Fruit fly (Drosophila melanogaster) whole organism, prepupa: ENCODE results near the gene Klp64D.

Experiments used
- Blimp-1 ChIP-seq: fragments of 200-800 bp; sonication (Bioruptor generic); optimal IDR thresholded peaks from 3 replicates; lab custom pipeline; 2017; ENCODE audit warnings: missing biosample characterization, missing genetic modification characterization, mild to moderate bottlenecking, moderate library complexity, missing genetic modification reagents
- CG10631 ChIP-seq: fragments of 200-800 bp; sonication (Bioruptor generic); optimal IDR thresholded peaks from 2 replicates; lab custom pipeline; 2016; ENCODE audit warnings: missing biosample characterization, missing genetic modification characterization
- CG10669 ChIP-seq: fragments of 200-800 bp; sonication (Bioruptor generic); optimal IDR thresholded peaks from 3 replicates; lab custom pipeline; 2018; ENCODE audit warnings: missing biosample characterization, mild to moderate bottlenecking, missing genetic modification characterization, moderate library complexity
- CG11294 ChIP-seq: fragments of 200-800 bp; sonication (Bioruptor generic); IDR thresholded peaks from 2 replicates; pipeline ENCODE4 v1.3.6; 2022; ENCODE audit warnings: missing biosample characterization, missing genetic modification characterization
- CG11762 ChIP-seq: fragments of 200-800 bp; sonication (Bioruptor generic); optimal IDR thresholded peaks from 3 replicates; lab custom pipeline; 2016; ENCODE audit warnings: missing biosample characterization, missing genetic modification characterization; ENCODE audit not compliant: insufficient read depth
- CG11902 ChIP-seq: fragments of 200-800 bp; sonication (Bioruptor generic); optimal IDR thresholded peaks from 3 replicates; lab custom pipeline; 2016; ENCODE audit warnings: missing biosample characterization, missing genetic modification characterization
- CG1621 ChIP-seq: fragments of 200-800 bp; sonication (Bioruptor generic); optimal IDR thresholded peaks from 3 replicates; lab custom pipeline; 2018; ENCODE audit warnings: missing biosample characterization, mild to moderate bottlenecking, missing genetic modification characterization
- CG16779 ChIP-seq: fragments of 200-800 bp; sonication (Bioruptor generic); optimal IDR thresholded peaks from 3 replicates; lab custom pipeline; 2017; ENCODE audit warnings: missing biosample characterization, mild to moderate bottlenecking, missing genetic modification characterization
- CG3032 ChIP-seq: fragments of 200-800 bp; optimal IDR thresholded peaks from 2 replicates; lab custom pipeline; 2019; ENCODE audit warnings: missing biosample characterization, mild to moderate bottlenecking, missing genetic modification characterization, moderate library complexity
- CG4318 ChIP-seq: fragments of 200-800 bp; sonication (Bioruptor generic); optimal IDR thresholded peaks from 3 replicates; lab custom pipeline; 2017; ENCODE audit warnings: missing biosample characterization, mild to moderate bottlenecking, missing genetic modification characterization
- CG6163 ChIP-seq: fragments of 200-800 bp; sonication (Bioruptor generic); IDR thresholded peaks from 3 replicates; pipeline ENCODE4 v1.3.6; 2022; ENCODE audit warnings: missing biosample characterization, missing genetic modification characterization
- CG6276 ChIP-seq: fragments of 200-800 bp; sonication (Bioruptor generic); optimal IDR thresholded peaks from 2 replicates; lab custom pipeline; 2017; ENCODE audit warnings: missing biosample characterization, mild to moderate bottlenecking, missing genetic modification characterization
- CG6792 ChIP-seq: fragments of 200-800 bp; sonication (Bioruptor generic); optimal IDR thresholded peaks from 3 replicates; lab custom pipeline; 2016; ENCODE audit warnings: missing biosample characterization, missing genetic modification characterization
- CG6808 ChIP-seq: fragments of 200-800 bp; sonication (Bioruptor generic); optimal IDR thresholded peaks from 3 replicates; lab custom pipeline; 2017; ENCODE audit warnings: missing biosample characterization, missing genetic modification characterization, mild to moderate bottlenecking, moderate library complexity, missing genetic modification reagents
- CG7368 ChIP-seq: fragments of 200-800 bp; sonication (Bioruptor generic); optimal IDR thresholded peaks from 3 replicates; lab custom pipeline; 2016; ENCODE audit warnings: missing biosample characterization, missing genetic modification characterization
- CG8119 ChIP-seq: fragments of 200-800 bp; sonication (Bioruptor generic); IDR thresholded peaks from 3 replicates; pipeline ENCODE4 v1.3.6; 2022; ENCODE audit warnings: missing biosample characterization, missing genetic modification characterization
- CG8319 ChIP-seq: fragments of 200-800 bp; sonication (Bioruptor generic); optimal IDR thresholded peaks from 3 replicates; lab custom pipeline; 2016; ENCODE audit warnings: missing biosample characterization, missing genetic modification characterization
- CG9139 ChIP-seq: fragments of 200-800 bp; sonication (Bioruptor generic); optimal IDR thresholded peaks from 3 replicates; lab custom pipeline; 2017; ENCODE audit warnings: missing biosample characterization, mild to moderate bottlenecking, missing genetic modification characterization
- Eip78C ChIP-seq: fragments of 200-800 bp; sonication (Bioruptor generic); peaks from one replicate; lab custom pipeline; 2016; ENCODE audit warnings: missing biosample characterization, missing genetic modification characterization
- Ets21C ChIP-seq: fragments of 200-800 bp; sonication (Bioruptor generic); optimal IDR thresholded peaks from 3 replicates; lab custom pipeline; 2016; ENCODE audit warnings: missing biosample characterization, missing genetic modification characterization
- Ets96B ChIP-seq: fragments of 200-800 bp; optimal IDR thresholded peaks from 2 replicates; lab custom pipeline; 2019; ENCODE audit warnings: missing biosample characterization, mild to moderate bottlenecking, missing genetic modification characterization, moderate library complexity
- Gug ChIP-seq: fragments of 200-800 bp; sonication (Bioruptor generic); IDR thresholded peaks from 2 replicates; pipeline ENCODE4 v1.3.6; 2022; ENCODE audit warnings: missing biosample characterization, missing genetic modification characterization
- Hr38 ChIP-seq: sonication (Bioruptor generic); optimal IDR thresholded peaks from 2 replicates; lab custom pipeline; 2016; ENCODE audit warnings: missing biosample characterization, missing genetic modification characterization
- Hr39 ChIP-seq: fragments of 200-800 bp; sonication (Bioruptor generic); optimal IDR thresholded peaks from 2 replicates; lab custom pipeline; 2016; ENCODE audit warnings: missing biosample characterization, missing genetic modification characterization
- Hr4 ChIP-seq: fragments of 200-800 bp; sonication (Bioruptor generic); optimal IDR thresholded peaks from 3 replicates; lab custom pipeline; 2016; ENCODE audit warnings: missing biosample characterization, missing genetic modification characterization
- Lpt ChIP-seq: fragments of 200-800 bp; sonication (Bioruptor generic); optimal IDR thresholded peaks from 3 replicates; lab custom pipeline; 2016; ENCODE audit warnings: missing biosample characterization, missing genetic modification characterization
- Met ChIP-seq: fragments of 200-800 bp; sonication (Bioruptor generic); optimal IDR thresholded peaks from 3 replicates; lab custom pipeline; 2016; ENCODE audit warnings: missing biosample characterization, missing genetic modification characterization
- OdsH ChIP-seq: fragments of 200-800 bp; sonication (Bioruptor generic); optimal IDR thresholded peaks from 3 replicates; lab custom pipeline; 2016; ENCODE audit warnings: missing biosample characterization, missing genetic modification characterization
- Smox ChIP-seq: fragments of 200-800 bp; sonication (Bioruptor generic); optimal IDR thresholded peaks from 3 replicates; lab custom pipeline; 2016; ENCODE audit warnings: missing biosample characterization, missing genetic modification characterization
- Sox102F ChIP-seq: fragments of 200-800 bp; sonication (Bioruptor generic); optimal IDR thresholded peaks from 2 replicates; lab custom pipeline; 2016; ENCODE audit warnings: missing biosample characterization, mild to moderate bottlenecking, missing genetic modification characterization
- Sox14 ChIP-seq: fragments of 200-800 bp; sonication (Bioruptor generic); optimal IDR thresholded peaks from 3 replicates; lab custom pipeline; 2016; ENCODE audit warnings: missing biosample characterization, missing genetic modification characterization
- Sox15 ChIP-seq: fragments of 200-800 bp; sonication (Bioruptor generic); optimal IDR thresholded peaks from 3 replicates; lab custom pipeline; 2016; ENCODE audit warnings: missing biosample characterization, missing genetic modification characterization
- dac ChIP-seq: fragments of 200-800 bp; sonication (Bioruptor generic); optimal IDR thresholded peaks from 2 replicates; lab custom pipeline; 2017; ENCODE audit warnings: missing biosample characterization, mild to moderate bottlenecking, missing genetic modification characterization
- dsx ChIP-seq: fragments of 200-800 bp; optimal IDR thresholded peaks from 3 replicates; lab custom pipeline; 2019; ENCODE audit warnings: missing biosample characterization, mild to moderate bottlenecking, missing genetic modification characterization, moderate library complexity; ENCODE audit not compliant: poor library complexity, severe bottlenecking
- esn ChIP-seq: fragments of 200-800 bp; sonication (Bioruptor generic); optimal IDR thresholded peaks from 2 replicates; lab custom pipeline; 2016; ENCODE audit warnings: missing biosample characterization, mild to moderate bottlenecking, missing genetic modification characterization, moderate library complexity
- fd59A ChIP-seq: fragments of 200-800 bp; sonication (Bioruptor generic); optimal IDR thresholded peaks from 2 replicates; lab custom pipeline; 2017; ENCODE audit warnings: missing biosample characterization, mild to moderate bottlenecking, missing genetic modification characterization, missing genetic modification reagents
- fd85E ChIP-seq: fragments of 200-800 bp; sonication (Bioruptor generic); optimal IDR thresholded peaks from 3 replicates; lab custom pipeline; 2016; ENCODE audit warnings: missing biosample characterization, missing genetic modification characterization
- lz ChIP-seq: fragments of 200-800 bp; sonication (Bioruptor generic); optimal IDR thresholded peaks from 3 replicates; lab custom pipeline; 2016; ENCODE audit warnings: missing biosample characterization, missing genetic modification characterization
- net ChIP-seq: fragments of 200-800 bp; sonication (Bioruptor generic); optimal IDR thresholded peaks from 3 replicates; lab custom pipeline; 2016; ENCODE audit warnings: missing biosample characterization, missing genetic modification characterization
- pdm3 ChIP-seq: fragments of 200-800 bp; sonication (Bioruptor generic); optimal IDR thresholded peaks from 3 replicates; lab custom pipeline; 2016; ENCODE audit warnings: missing biosample characterization, missing genetic modification characterization
- salr ChIP-seq, 2 experiments: fragments of 200-800 bp; sonication (Bioruptor generic); optimal IDR thresholded peaks; 3 replicates each; lab custom pipeline; 2016 to 2018; ENCODE audit warnings: missing biosample characterization in 2 of 2, missing genetic modification characterization in 2 of 2, mild to moderate bottlenecking in 1 of 2
- spab ChIP-seq: fragments of 200-800 bp; sonication (Bioruptor generic); optimal IDR thresholded peaks from 2 replicates; lab custom pipeline; 2017; ENCODE audit warnings: missing biosample characterization, mild to moderate bottlenecking, missing genetic modification characterization, missing genetic modification reagents
- topi ChIP-seq: fragments of 200-800 bp; sonication (Bioruptor generic); optimal IDR thresholded peaks from 3 replicates; lab custom pipeline; 2016; ENCODE audit warnings: missing biosample characterization, missing genetic modification characterization
- vri ChIP-seq: fragments of 200-800 bp; sonication (Bioruptor generic); optimal IDR thresholded peaks from 3 replicates; lab custom pipeline; 2016; ENCODE audit warnings: missing biosample characterization, mild to moderate bottlenecking, missing genetic modification characterization

Gene Klp64D

dm6 chr3L:5352684-5353322 is 6.4 kb downstream of the Klp64D start (continued):
- no peak for TF ChIP-seq dac (GFP tag; lab: Kevin White, UChicago)
- TF ChIP-seq Sox15 (GFP tag; lab: Kevin White, UChicago) = peak; percentile 40
- no peak for TF ChIP-seq Hr38 (GFP tag; lab: Kevin White, UChicago)
- TF ChIP-seq CG6792 (GFP tag; lab: Kevin White, UChicago) = peak; percentile 77
- TF ChIP-seq CG10669 = peak; percentile 95
- peak; percentile 89 for TF ChIP-seq CG6163 (GFP tag; lab: Robert Waterston, UW)
- 0 out of 3 replicates have a peak, but pooled peaks have one; percentile 41 for TF ChIP-seq CG8119
- TF ChIP-seq net (GFP tag; lab: Kevin White, UChicago) = peak; percentile 61
- peak; percentile 59 for TF ChIP-seq CG11762 (GFP tag; lab: Kevin White, UChicago)
- peak; percentile 86 for TF ChIP-seq CG10631 (GFP tag; lab: Kevin White, UChicago)
- no peak for TF ChIP-seq Blimp-1 (GFP tag; lab: Kevin White, UChicago)
- peak; percentile 91 for TF ChIP-seq CG1621 (tag; lab: Kevin White, UChicago)
- TF ChIP-seq Ets21C (GFP tag; lab: Kevin White, UChicago) = peak; percentile 15
- TF ChIP-seq vri (GFP tag; lab: Kevin White, UChicago) = peak; percentile 44
- TF ChIP-seq OdsH (GFP tag; lab: Kevin White, UChicago) = peak; percentile 78
- peak; percentile 10 for TF ChIP-seq Lpt (GFP tag; lab: Kevin White, UChicago)
- peak; percentile 78 for TF ChIP-seq pdm3 (GFP tag; lab: Kevin White, UChicago)
- TF ChIP-seq CG9139 (GFP tag; lab: Kevin White, UChicago) = peak; percentile 70
- TF ChIP-seq Hr39 (GFP tag; lab: Kevin White, UChicago) = peak; percentile 62

DNA sequence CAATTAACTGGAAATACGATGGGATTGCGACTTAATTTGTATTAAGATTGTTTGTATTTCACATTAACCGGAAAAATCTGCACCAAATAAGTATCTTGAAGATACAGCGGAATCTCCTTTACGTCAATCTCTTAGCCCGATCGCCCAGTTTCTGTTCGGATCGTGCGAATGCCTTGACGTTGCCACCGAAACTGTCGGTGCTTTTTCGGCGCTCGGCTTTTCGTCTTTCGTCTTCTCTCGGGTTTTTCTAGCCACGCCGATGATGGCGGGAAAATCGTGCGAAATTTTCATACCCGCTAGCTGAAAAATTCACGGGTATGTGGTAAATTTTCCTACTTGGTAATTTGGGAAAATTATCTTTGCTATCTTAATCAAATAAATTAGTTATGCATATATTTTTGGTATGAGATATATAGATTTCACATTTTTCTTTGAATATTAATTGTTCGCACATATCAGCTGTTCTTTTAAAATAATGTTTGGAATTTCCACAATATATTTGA is 7.8 kb downstream of the Klp64D start:
- no peak for TF ChIP-seq fd85E (GFP tag; lab: Kevin White, UChicago)
- no peak for TF ChIP-seq Sox15 (GFP tag; lab: Kevin White, UChicago)
- peak; percentile 53 for TF ChIP-seq Eip78C

DNA sequence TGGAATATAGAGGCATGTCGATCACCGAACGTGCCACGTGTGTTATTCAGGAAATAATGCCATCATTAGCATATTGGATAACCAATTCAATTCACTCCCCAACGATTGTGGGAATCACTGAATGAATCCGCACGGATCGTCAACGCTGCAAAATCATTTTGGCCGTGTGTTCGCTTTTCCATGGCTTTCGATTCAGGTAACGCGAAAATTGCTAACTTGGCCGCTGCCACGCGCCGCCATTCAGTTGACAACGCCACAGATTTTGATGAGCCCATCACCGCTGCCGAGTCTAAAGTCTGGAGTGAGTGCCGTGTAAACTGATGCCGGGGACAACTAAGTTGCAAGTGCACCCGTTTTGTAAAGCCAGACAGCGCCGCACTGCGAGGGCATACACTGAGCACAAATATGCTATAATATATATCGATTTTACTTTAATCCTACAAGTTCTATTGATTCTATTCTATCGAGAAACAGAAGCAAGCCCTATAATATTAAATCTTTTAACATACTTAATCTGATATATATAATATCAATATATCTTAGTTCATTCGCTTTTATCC is 9.4 kb downstream of the Klp64D start:
- TF ChIP-seq CG8319 (no peak), Hr4 (no peak), salr (GFP tag; optimal IDR thresholded peaks at IDR 0.05; lab: Kevin White, UChicago) (no peak), CG10669 (no peak), topi (GFP tag; lab: Kevin White, UChicago) (no peak), CG6792 (GFP tag; lab: Kevin White, UChicago) (no peak), CG6276 (GFP tag; lab: Kevin White, UChicago) (no peak), fd59A (GFP tag; lab: Kevin White, UChicago) (peak; percentile 21), Blimp-1 (GFP tag; lab: Kevin White, UChicago) (no peak), Hr39 (GFP tag; lab: Kevin White, UChicago) (no peak), CG10631 (GFP tag; lab: Kevin White, UChicago) (peak; percentile 39), CG4318 (GFP tag; lab: Kevin White, UChicago) (no peak), vri (GFP tag; lab: Kevin White, UChicago) (no peak), Met (GFP tag; lab: Kevin White, UChicago) (no peak), Sox14 (GFP tag; lab: Kevin White, UChicago) (no peak), CG11294 (no peak), CG11902 (GFP tag; lab: Kevin White, UChicago) (no peak), dsx (GFP tag; lab: Kevin White, UChicago) (peak; percentile 80), spab (GFP tag; lab: Kevin White, UChicago) (no peak), Sox102F (no peak), CG3032 (no peak), Lpt (GFP tag; lab: Kevin White, UChicago) (peak; percentile 1), CG16779 (tag; lab: Kevin White, UChicago) (no peak), lz (no peak), CG7368 (no peak), CG6808 (GFP tag; lab: Kevin White, UChicago) (no peak), Gug (GFP tag; lab: Robert Waterston, UW) (no peak), OdsH (GFP tag; lab: Kevin White, UChicago) (peak; percentile 9), Ets96B (tag; lab: Kevin White, UChicago) (no peak), esn (GFP tag; lab: Kevin White, UChicago) (no peak), CG11762 (GFP tag; lab: Kevin White, UChicago) (no peak), CG6163 (GFP tag; lab: Robert Waterston, UW) (no peak; the same call in 2 of the 3 replicates), Smox (GFP tag; lab: Kevin White, UChicago) (no peak), Hr38 (GFP tag; lab: Kevin White, UChicago) (no peak)
